Fruit fly (Drosophila melanogaster) whole organism, embryonic: Measurements from ENCODE around the gene CG31664.

ENCODE experiments used
- Abd-B ChIP-seq: fragments of 200-800 bp; sonication (Bioruptor generic); optimal IDR thresholded peaks from 2 replicates; lab custom pipeline; 2018; ENCODE audit warnings: missing biosample characterization, mild to moderate bottlenecking, missing genetic modification characterization, moderate library complexity
- CG6854 ChIP-seq: fragments of 200-800 bp; sonication (Bioruptor generic); optimal IDR thresholded peaks from 3 replicates; lab custom pipeline; 2017; ENCODE audit warnings: missing biosample characterization, mild to moderate bottlenecking, missing genetic modification characterization
- Fer2 ChIP-seq: fragments of 200-800 bp; sonication (Bioruptor generic); optimal IDR thresholded peaks from 2 replicates; lab custom pipeline; 2018; ENCODE audit warnings: missing biosample characterization, mild to moderate bottlenecking, missing genetic modification characterization, moderate library complexity

dm6 chr2L:1828282-1828681, 2.0 kb upstream of the CG31664 start:
- no peak for TF ChIP-seq CG6854 (GFP tag; lab: Kevin White, UChicago)
- TF ChIP-seq Abd-B (GFP tag; lab: Kevin White, UChicago), result no peak
- no peak for TF ChIP-seq Fer2 (tag; lab: Kevin White, UChicago)
